Worm (Caenorhabditis elegans): ENCODE measurements around the gene srg-65.
"Not testable (repeated sequence)": the region's sequence is repeated elsewhere in the genome, so short reads cannot be mapped to it uniquely, and the experiment has no call there.

- not testable (repeated sequence) for TF ChIP-seq ceh-82, R02D3.7 (tag; optimal IDR thresholded peaks at IDR 0.05)
Measured at ce11 chrV:5470930-5471329, 13.8 kb downstream of the srg-65 start, which contains the start of gene ZC317.7.
